Worm (Caenorhabditis elegans): ENCODE data around the gene F59A2.5.

The F59A2.5 gene

ce11 chrIII:3405535-3405934, 872 bp downstream of the F59A2.5 start, which contains the start of gene golg-4:
golg-4 (plus strand) TSS chrIII:3405568.
- TF ChIP-seq F16B12.6 (tag; optimal IDR thresholded peaks at IDR 0.05) (no peak), efl-1 (optimal IDR thresholded peaks at IDR 0.05) (no peak), efl-1 (GFP tag; optimal IDR thresholded peaks at IDR 0.05 in 1 of 2) (peak in 1 of 2 experiments; percentile 33), nhr-77 (tag; optimal IDR thresholded peaks at IDR 0.05) (no peak), ceh-90 (tag; optimal IDR thresholded peaks at IDR 0.05) (no peak), nhr-12 (tag; optimal IDR thresholded peaks at IDR 0.05) (no peak)

- TF ChIP-seq F16B12.6 (tag; optimal IDR thresholded peaks at IDR 0.05): no peak
- no peak for TF ChIP-seq lin-13 (GFP tag; optimal IDR thresholded peaks at IDR 0.05)
- TF ChIP-seq unc-62 (GFP tag; optimal IDR thresholded peaks at IDR 0.05): no peak
- TF ChIP-seq nhr-71 (tag; optimal IDR thresholded peaks at IDR 0.05): no peak
- TF ChIP-seq zag-1 (tag; optimal IDR thresholded peaks at IDR 0.05): no peak
- TF ChIP-seq mef-2 (tag; optimal IDR thresholded peaks at IDR 0.05): no peak
- no peak for TF ChIP-seq pag-3 (tag; optimal IDR thresholded peaks at IDR 0.05; ENCODE audit: borderline replicate concordance, insufficient read depth)
- TF ChIP-seq snpc-4 (tag; optimal IDR thresholded peaks at IDR 0.05): no peak
- no peak for TF ChIP-seq lin-15B (tag; optimal IDR thresholded peaks at IDR 0.05)
- TF ChIP-seq elt-2 (tag; optimal IDR thresholded peaks at IDR 0.05): no peak
- no peak for TF ChIP-seq ceh-63 (GFP tag; optimal IDR thresholded peaks at IDR 0.05)
- TF ChIP-seq hlh-4 (tag; optimal IDR thresholded peaks at IDR 0.05): no peak
- no peak for TF ChIP-seq vab-15 (tag; optimal IDR thresholded peaks at IDR 0.05)
- TF ChIP-seq efl-3 (GFP tag; optimal IDR thresholded peaks at IDR 0.05): no peak
- TF ChIP-seq dpl-1 (GFP tag; optimal IDR thresholded peaks at IDR 0.05): no peak
- TF ChIP-seq rnt-1 (tag; optimal IDR thresholded peaks at IDR 0.05): no peak
- TF ChIP-seq sptf-1 (tag; optimal IDR thresholded peaks at IDR 0.05): no peak
- TF ChIP-seq nhr-47 (tag; optimal IDR thresholded peaks at IDR 0.05): no peak
- no peak for TF ChIP-seq aly-2 (tag; optimal IDR thresholded peaks at IDR 0.05)
These were observed 8.8 kb downstream of the F59A2.5 start for ce11 chrIII:3413437-3413836.

ce11 chrIII:3414412-3414811, 9.7 kb downstream of the F59A2.5 start:
- TF ChIP-seq snu-23 (GFP tag; optimal IDR thresholded peaks at IDR 0.05) (no peak), efl-1 (optimal IDR thresholded peaks at IDR 0.05) (no peak), efl-1 (GFP tag; optimal IDR thresholded peaks at IDR 0.05 in 1 of 2) (peak in 1 of 2 experiments; percentile 17)

- TF ChIP-seq sup-37 (GFP tag; optimal IDR thresholded peaks at IDR 0.05) (no peak), F16B12.6 (tag; optimal IDR thresholded peaks at IDR 0.05) (no peak), C04F5.9 (tag; optimal IDR thresholded peaks at IDR 0.05) (no peak), lir-3 (tag; optimal IDR thresholded peaks at IDR 0.05; ENCODE audit: poor library complexity) (no peak), xbp-1 (tag; optimal IDR thresholded peaks at IDR 0.05) (no peak), fkh-4 (tag; optimal IDR thresholded peaks at IDR 0.05; ENCODE audit: borderline replicate concordance) (no peak), unc-30 (tag; optimal IDR thresholded peaks at IDR 0.05) (no peak), fos-1 (tag; optimal IDR thresholded peaks at IDR 0.05) (no peak), isw-1 (GFP tag; IDR thresholded peaks at IDR 0.05) (no peak)
These were observed 12.8 kb downstream of the F59A2.5 start for ce11 chrIII:3417453-3417852.

ce11 chrIII:3418906-3419305, 14.2 kb downstream of the F59A2.5 start:
- TF ChIP-seq rnt-1 (tag; optimal IDR thresholded peaks at IDR 0.05): no peak
- TF ChIP-seq nhr-11 (tag; optimal IDR thresholded peaks at IDR 0.05): no peak
- no peak for TF ChIP-seq nhr-77 (tag; optimal IDR thresholded peaks at IDR 0.05)
- no peak for TF ChIP-seq lsy-2 (tag; optimal IDR thresholded peaks at IDR 0.05)
- no peak for TF ChIP-seq tbx-2 (tag; optimal IDR thresholded peaks at IDR 0.05)
